Worm (Caenorhabditis elegans) whole organism, mixed stage, embryonic: ENCODE results near the gene dao-2.

Experiments
- cnd-1 ChIP-seq: fragments of 200-800 bp; sonication (Bioruptor generic); optimal IDR thresholded peaks from 2 replicates; lab custom pipeline; 2018; ENCODE audit warnings: mild to moderate bottlenecking, missing genetic modification characterization, missing compliant biosample characterization
- lin-13 ChIP-seq: fragments of 150-350 bp; optimal IDR thresholded peaks from 2 replicates; lab custom pipeline; 2014; ENCODE audit warnings: missing biosample characterization, missing genetic modification characterization
- nhr-2 ChIP-seq: fragments of 150-350 bp; optimal IDR thresholded peaks from 2 replicates; lab custom pipeline; 2014; ENCODE audit warnings: missing biosample characterization, missing genetic modification characterization
- nhr-237 ChIP-seq: fragments of 150-350 bp; optimal IDR thresholded peaks from 2 replicates; lab custom pipeline; 2014; ENCODE audit warnings: missing biosample characterization, missing genetic modification characterization
- sptf-1 ChIP-seq: sonication (generic microtip); optimal IDR thresholded peaks from 2 replicates; lab custom pipeline; 2017; ENCODE audit warnings: mild to moderate bottlenecking, missing genetic modification characterization, moderate library complexity, missing compliant biosample characterization
- unc-39 ChIP-seq: fragments of 150-350 bp; optimal IDR thresholded peaks from 2 replicates; lab custom pipeline; 2014; ENCODE audit warnings: missing biosample characterization, missing genetic modification characterization
- unc-62 ChIP-seq: fragments of 150-350 bp; optimal IDR thresholded peaks from 2 replicates; lab custom pipeline; 2014; ENCODE audit warnings: missing biosample characterization, missing genetic modification reagents, missing genetic modification characterization
- zip-8 ChIP-seq: fragments of 150-350 bp; optimal IDR thresholded peaks from 2 replicates; lab custom pipeline; 2014; ENCODE audit warnings: missing biosample characterization, missing genetic modification characterization

DNA sequence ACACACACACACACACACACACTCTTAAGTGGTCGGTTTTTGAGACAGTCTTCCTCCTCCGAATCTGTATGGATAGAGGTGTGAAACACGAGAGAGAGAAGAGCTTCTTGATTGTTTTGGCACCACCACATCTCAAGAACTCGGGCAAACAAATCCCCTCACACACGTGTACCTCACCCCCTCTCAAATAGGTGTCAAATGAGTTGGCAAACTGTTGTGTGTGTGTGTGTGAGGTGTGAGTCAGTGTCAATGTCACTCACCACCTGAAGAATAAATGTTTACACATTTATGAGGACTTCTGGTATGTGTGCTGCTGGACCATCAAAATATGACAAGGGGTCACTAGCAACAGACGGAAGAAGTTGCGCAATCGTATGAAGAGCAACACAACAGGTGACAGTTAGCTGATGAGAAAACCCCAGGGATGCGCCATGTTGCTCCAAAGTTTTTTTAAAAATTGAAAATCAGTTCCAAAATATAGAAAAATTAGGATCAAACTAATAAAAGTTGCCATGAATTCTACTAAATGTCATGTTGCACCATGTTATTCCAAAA, 17.2 kb downstream of the dao-2 start:
- TF ChIP-seq zip-8 (tag; lab: Kevin White, UChicago) (peak; percentile 73), lin-13 (no peak), nhr-2 (peak; percentile 93), sptf-1 (no peak), nhr-237 (no peak), unc-39 (tag; lab: Kevin White, UChicago) (no peak), unc-62 (GFP tag; lab: Kevin White, UChicago) (peak; percentile 8), cnd-1 (peak; percentile 9)
